Fruit fly (Drosophila melanogaster) whole organism, embryonic: ENCODE data around the gene ATPsyngamma.
A peak's percentile ranks its signal among the peaks of the same experiment; 100 is the strongest.

Source experiments
- Adf1 ChIP-seq: fragments of 200-800 bp; sonication (Bioruptor generic); IDR thresholded peaks from 2 replicates; pipeline ENCODE4 v1.3.6; 2022; ENCODE audit warnings: missing biosample characterization, missing genetic modification characterization
- CG10565 ChIP-seq: fragments of 200-800 bp; sonication (Bioruptor generic); optimal IDR thresholded peaks from 3 replicates; lab custom pipeline; 2016; ENCODE audit warnings: missing biosample characterization, mild to moderate bottlenecking, missing genetic modification characterization
- CG10959 ChIP-seq: fragments of 200-800 bp; sonication (Bioruptor generic); IDR thresholded peaks from 2 replicates; pipeline ENCODE4 v1.3.6; 2022; ENCODE audit warnings: missing biosample characterization, missing genetic modification characterization
- CG11085 ChIP-seq: fragments of 200-800 bp; sonication (Bioruptor generic); IDR thresholded peaks from 2 replicates; pipeline ENCODE4 v1.3.6; 2022; ENCODE audit warnings: missing biosample characterization, missing genetic modification characterization
- CG12104 ChIP-seq: fragments of 200-800 bp; sonication (Bioruptor generic); optimal IDR thresholded peaks from 3 replicates; lab custom pipeline; 2016; ENCODE audit warnings: missing biosample characterization, missing genetic modification characterization
- CG13894 ChIP-seq: fragments of 200-800 bp; sonication (Bioruptor generic); optimal IDR thresholded peaks from 3 replicates; lab custom pipeline; 2018; ENCODE audit warnings: missing biosample characterization, mild to moderate bottlenecking, missing genetic modification characterization, moderate library complexity
- CG14014 ChIP-seq: fragments of 200-800 bp; sonication (Bioruptor generic); IDR thresholded peaks from 2 replicates; pipeline ENCODE4 v1.3.6; 2022; ENCODE audit warnings: missing biosample characterization, missing genetic modification characterization
- CG14860 ChIP-seq: fragments of 200-800 bp; sonication (Bioruptor generic); IDR thresholded peaks from 3 replicates; pipeline ENCODE4 v1.3.6; 2022; ENCODE audit warnings: missing biosample characterization, missing genetic modification characterization; ENCODE audit not compliant: partially characterized antibody
- CG1529 ChIP-seq: fragments of 200-800 bp; sonication (Bioruptor generic); optimal IDR thresholded peaks from 3 replicates; lab custom pipeline; 2018; ENCODE audit warnings: missing biosample characterization, missing genetic modification characterization
- CG1602 ChIP-seq: fragments of 200-800 bp; sonication (Bioruptor generic); optimal IDR thresholded peaks from 3 replicates; lab custom pipeline; 2016; ENCODE audit warnings: missing biosample characterization, missing genetic modification characterization
- CG18262 ChIP-seq: fragments of 200-800 bp; optimal IDR thresholded peaks from 3 replicates; lab custom pipeline; 2019; ENCODE audit warnings: missing biosample characterization, mild to moderate bottlenecking, missing genetic modification characterization, moderate library complexity
- CG1832 ChIP-seq: fragments of 200-800 bp; sonication (Bioruptor generic); optimal IDR thresholded peaks from 2 replicates; lab custom pipeline; 2017; ENCODE audit warnings: missing biosample characterization, mild to moderate bottlenecking, missing genetic modification characterization, inconsistent platforms
- CG18764 ChIP-seq: fragments of 200-800 bp; sonication (Bioruptor generic); optimal IDR thresholded peaks from 3 replicates; lab custom pipeline; 2016; ENCODE audit warnings: missing biosample characterization, missing genetic modification characterization
- CG2875 ChIP-seq: fragments of 200-800 bp; sonication (Bioruptor generic); optimal IDR thresholded peaks from 2 replicates; lab custom pipeline; 2017; ENCODE audit warnings: missing biosample characterization, mild to moderate bottlenecking, missing genetic modification characterization, missing genetic modification reagents
- CG33557 ChIP-seq: fragments of 200-800 bp; sonication (Bioruptor generic); optimal IDR thresholded peaks from 2 replicates; lab custom pipeline; 2019; ENCODE audit warnings: missing biosample characterization, mild to moderate bottlenecking, missing genetic modification characterization, moderate library complexity
- CG34422 ChIP-seq: fragments of 200-800 bp; sonication (Bioruptor generic); IDR thresholded peaks from 3 replicates; pipeline ENCODE4 v1.3.6; 2022; ENCODE audit warnings: missing biosample characterization, missing genetic modification characterization
- CG4328 ChIP-seq: fragments of 200-800 bp; sonication (Bioruptor generic); optimal IDR thresholded peaks from 3 replicates; lab custom pipeline; 2017; ENCODE audit warnings: missing biosample characterization, missing genetic modification reagents, missing genetic modification characterization
- CG43689 ChIP-seq: fragments of 200-800 bp; sonication (Bioruptor generic); IDR thresholded peaks from 2 replicates; pipeline ENCODE4 v1.3.6; 2022; ENCODE audit warnings: missing biosample characterization, missing genetic modification characterization
- CG4404 ChIP-seq: fragments of 200-800 bp; sonication (Bioruptor generic); IDR thresholded peaks from 2 replicates; pipeline ENCODE4 v1.3.6; 2022; ENCODE audit warnings: missing biosample characterization, missing genetic modification characterization
- CG4820 ChIP-seq: fragments of 200-800 bp; sonication (Bioruptor generic); optimal IDR thresholded peaks from 3 replicates; lab custom pipeline; 2016; ENCODE audit warnings: missing biosample characterization, missing genetic modification characterization
- CG6272 ChIP-seq: fragments of 200-800 bp; sonication (Bioruptor generic); IDR thresholded peaks from 2 replicates; pipeline ENCODE4 v1.3.6; 2022; ENCODE audit warnings: missing biosample characterization, missing genetic modification characterization
- CG8281 ChIP-seq: fragments of 200-800 bp; sonication (Bioruptor generic); optimal IDR thresholded peaks from 2 replicates; lab custom pipeline; 2018; ENCODE audit warnings: missing biosample characterization, mild to moderate bottlenecking, missing genetic modification characterization, moderate library complexity
- CG9876 ChIP-seq: fragments of 200-800 bp; sonication (Bioruptor generic); optimal IDR thresholded peaks from 2 replicates; lab custom pipeline; 2016; ENCODE audit warnings: missing biosample characterization, missing genetic modification characterization
- CG9932 ChIP-seq: fragments of 200-800 bp; sonication (Bioruptor generic); IDR thresholded peaks from 2 replicates; pipeline ENCODE4 v1.3.6; 2022; ENCODE audit warnings: missing biosample characterization, missing genetic modification characterization
- Fer1 ChIP-seq: fragments of 200-800 bp; sonication (Bioruptor generic); optimal IDR thresholded peaks from 2 replicates; lab custom pipeline; 2017; ENCODE audit warnings: missing biosample characterization, mild to moderate bottlenecking, missing genetic modification characterization
- H2.0 ChIP-seq: fragments of 200-800 bp; sonication (Bioruptor generic); IDR thresholded peaks from 2 replicates; pipeline ENCODE4 v1.3.6; 2022; ENCODE audit warnings: missing biosample characterization, missing genetic modification characterization
- HLH54F ChIP-seq: fragments of 200-800 bp; sonication (Bioruptor generic); optimal IDR thresholded peaks from 3 replicates; lab custom pipeline; 2016; ENCODE audit warnings: missing biosample characterization, missing genetic modification characterization
- Side ChIP-seq: fragments of 200-800 bp; sonication (Bioruptor generic); optimal IDR thresholded peaks from 2 replicates; lab custom pipeline; 2016; ENCODE audit warnings: missing biosample characterization, missing genetic modification characterization
- Spps ChIP-seq: fragments of 200-800 bp; sonication (Bioruptor generic); optimal IDR thresholded peaks from 2 replicates; lab custom pipeline; 2018; ENCODE audit warnings: missing biosample characterization, mild to moderate bottlenecking, missing genetic modification characterization
- Trl ChIP-seq, 3 experiments: fragments of >200 bp in 2 of 3; fragments of 200-800 bp in 1 of 3; sonication (Bioruptor generic) in 1 of 3; optimal IDR thresholded peaks; 2 replicates in 1 of 3; 3 replicates in 2 of 3; lab custom pipeline; 2016 to 2017; ENCODE audit warnings: missing biosample characterization in 1 of 3, missing genetic modification characterization in 1 of 3
- aop ChIP-seq: fragments of 200-800 bp; sonication (Bioruptor generic); IDR thresholded peaks from 2 replicates; pipeline ENCODE4 v1.3.6; 2022; ENCODE audit warnings: missing biosample characterization, missing genetic modification characterization
- caup ChIP-seq: fragments of 200-800 bp; sonication (Bioruptor generic); optimal IDR thresholded peaks from 3 replicates; lab custom pipeline; 2017; ENCODE audit warnings: missing biosample characterization, mild to moderate bottlenecking, missing genetic modification characterization, moderate library complexity; ENCODE audit not compliant: severe bottlenecking
- chif ChIP-seq, 2 experiments: fragments of 200-800 bp; sonication (Bioruptor generic); optimal IDR thresholded peaks; 3 replicates each; lab custom pipeline; 2016; ENCODE audit warnings: missing biosample characterization in 2 of 2, missing genetic modification characterization in 2 of 2
- danr ChIP-seq: fragments of 200-800 bp; sonication (Bioruptor generic); IDR thresholded peaks from 2 replicates; pipeline ENCODE4 v1.3.6; 2022; ENCODE audit warnings: missing biosample characterization, missing genetic modification characterization
- dati ChIP-seq: fragments of 200-800 bp; sonication (Bioruptor generic); IDR thresholded peaks from 2 replicates; pipeline ENCODE4 v1.3.6; 2022; ENCODE audit warnings: missing biosample characterization, missing genetic modification characterization
- emc ChIP-seq: fragments of 200-800 bp; sonication (Bioruptor generic); optimal IDR thresholded peaks from 2 replicates; lab custom pipeline; 2016; ENCODE audit warnings: missing biosample characterization, missing genetic modification characterization
- fru ChIP-seq: fragments of >200 bp; optimal IDR thresholded peaks from 2 replicates; lab custom pipeline; 2017
- ftz-f1 ChIP-seq: fragments of 200-800 bp; sonication (Bioruptor generic); optimal IDR thresholded peaks from 2 replicates; lab custom pipeline; 2016; ENCODE audit warnings: missing biosample characterization, missing genetic modification characterization
- gro ChIP-seq: fragments of 200-800 bp; sonication (Bioruptor generic); optimal IDR thresholded peaks from 2 replicates; lab custom pipeline; 2016; ENCODE audit warnings: missing biosample characterization, missing genetic modification characterization
- jumu ChIP-seq: fragments of 200-800 bp; sonication (Bioruptor generic); optimal IDR thresholded peaks from 3 replicates; lab custom pipeline; 2016; ENCODE audit warnings: missing biosample characterization, missing genetic modification characterization
- ken ChIP-seq: fragments of 200-800 bp; sonication (Bioruptor generic); IDR thresholded peaks from 3 replicates; pipeline ENCODE4 v1.3.6; 2022; ENCODE audit warnings: missing biosample characterization, missing genetic modification characterization
- lmd ChIP-seq: fragments of 200-800 bp; sonication (Bioruptor generic); IDR thresholded peaks from 2 replicates; pipeline ENCODE4 v1.3.6; 2022; ENCODE audit warnings: missing biosample characterization, missing genetic modification characterization
- nerfin-1 ChIP-seq: fragments of 200-800 bp; sonication (Bioruptor generic); optimal IDR thresholded peaks from 3 replicates; lab custom pipeline; 2019; ENCODE audit warnings: missing biosample characterization, mild to moderate bottlenecking, missing genetic modification characterization, moderate library complexity
- phol ChIP-seq: fragments of 200-800 bp; sonication (Bioruptor generic); optimal IDR thresholded peaks from 3 replicates; lab custom pipeline; 2018; ENCODE audit warnings: missing biosample characterization, mild to moderate bottlenecking, missing genetic modification characterization, moderate library complexity
- pzg ChIP-seq: fragments of 200-800 bp; sonication (Bioruptor generic); optimal IDR thresholded peaks from 3 replicates; lab custom pipeline; 2018; ENCODE audit warnings: missing biosample characterization, mild to moderate bottlenecking, missing genetic modification characterization, moderate library complexity
- sens ChIP-seq: fragments of 200-800 bp; sonication (Bioruptor generic); peaks from one replicate; lab custom pipeline; 2016; ENCODE audit warnings: missing biosample characterization, missing genetic modification characterization
- sr ChIP-seq: fragments of 200-800 bp; sonication (Bioruptor generic); IDR thresholded peaks from 3 replicates; pipeline ENCODE4 v1.3.6; 2022; ENCODE audit warnings: missing biosample characterization, missing genetic modification characterization
- trem ChIP-seq: fragments of 200-800 bp; optimal IDR thresholded peaks from 3 replicates; lab custom pipeline; 2019; ENCODE audit warnings: missing biosample characterization, mild to moderate bottlenecking, missing genetic modification characterization, moderate library complexity
- trh ChIP-seq: fragments of 200-800 bp; sonication (Bioruptor generic); optimal IDR thresholded peaks from 2 replicates; lab custom pipeline; 2016; ENCODE audit warnings: missing biosample characterization, missing genetic modification characterization
- vfl ChIP-seq: fragments of 200-800 bp; sonication (Bioruptor generic); optimal IDR thresholded peaks from 2 replicates; lab custom pipeline; 2016; ENCODE audit warnings: missing biosample characterization, missing genetic modification characterization
- z ChIP-seq: fragments of 200-800 bp; sonication (Bioruptor generic); IDR thresholded peaks from 3 replicates; pipeline ENCODE4 v1.3.6; 2022; ENCODE audit warnings: missing biosample characterization, missing genetic modification characterization

Gene ATPsyngamma

dm6 chr3R:29745056-29745455, 3.9 kb downstream of the ATPsyngamma start, which contains the start of the genes Wdr24 and IntS11 (continued):
- TF ChIP-seq vfl (GFP tag; lab: Kevin White, UChicago): peak; percentile 81
- no peak for TF ChIP-seq CG10565 (GFP tag; lab: Kevin White, UChicago)
- TF ChIP-seq Trl (optimal IDR thresholded peaks at IDR 0.05; lab: Kevin White, UChicago): no peak
- TF ChIP-seq Trl (GFP tag; optimal IDR thresholded peaks at IDR 0.05; lab: Kevin White, UChicago): peak; percentile 41
- TF ChIP-seq CG8281 (tag; lab: Kevin White, UChicago): no peak
- TF ChIP-seq CG2875 (GFP tag; lab: Kevin White, UChicago): no peak
- TF ChIP-seq jumu (GFP tag; lab: Kevin White, UChicago): peak; percentile 56
- peak; percentile 47 for TF ChIP-seq CG4328 (GFP tag; lab: Kevin White, UChicago)
- peak; percentile 53 for TF ChIP-seq CG18764 (GFP tag; lab: Kevin White, UChicago)
- TF ChIP-seq z: no peak
- TF ChIP-seq CG12104 (GFP tag; lab: Kevin White, UChicago): peak; percentile 72
- TF ChIP-seq CG4820 (GFP tag; lab: Kevin White, UChicago): peak; percentile 57
- TF ChIP-seq ken (GFP tag; lab: Robert Waterston, UW): peak; percentile 90
- peak; percentile 31; the same call in 1 of the 3 replicates for TF ChIP-seq sr (GFP tag; lab: Robert Waterston, UW)
- TF ChIP-seq lmd (GFP tag; lab: Robert Waterston, UW): peak; percentile 94
- TF ChIP-seq aop (GFP tag; lab: Robert Waterston, UW): peak; percentile 14; the same call in 1 of the 2 replicates
- TF ChIP-seq CG13894: no peak
- peak; percentile 95 for TF ChIP-seq CG34422 (GFP tag; lab: Robert Waterston, UW)
- TF ChIP-seq chif (GFP tag; optimal IDR thresholded peaks at IDR 0.05; lab: Kevin White, UChicago): peak; percentile 28 to 71
- TF ChIP-seq emc (GFP tag; lab: Kevin White, UChicago): peak; percentile 56
- TF ChIP-seq CG18262 (tag; lab: Kevin White, UChicago): peak; percentile 67
- TF ChIP-seq H2.0 (GFP tag; lab: Robert Waterston, UW): peak; percentile 92
- peak; percentile 80 for TF ChIP-seq CG43689 (GFP tag; lab: Robert Waterston, UW)
- TF ChIP-seq CG4404 (GFP tag; lab: Robert Waterston, UW): peak; percentile 90
- TF ChIP-seq Fer1 (GFP tag; lab: Kevin White, UChicago): peak; percentile 73
- peak; percentile 18 for TF ChIP-seq trh
- 0 out of 2 replicates have a peak, but pooled peaks have one; percentile 30 for TF ChIP-seq CG10959 (GFP tag; lab: Robert Waterston, UW)
- TF ChIP-seq sens (GFP tag; lab: Kevin White, UChicago): peak; percentile 93
- TF ChIP-seq phol (tag; lab: Kevin White, UChicago): peak; percentile 85
- TF ChIP-seq CG14014: peak; percentile 94
- no peak for TF ChIP-seq CG14860 (GFP tag; lab: Robert Waterston, UW)
- no peak for TF ChIP-seq CG1529
- TF ChIP-seq CG1602 (GFP tag; lab: Kevin White, UChicago): peak; percentile 84
- TF ChIP-seq fru: no peak
- TF ChIP-seq Adf1 (GFP tag; lab: Robert Waterston, UW): peak; percentile 71
- TF ChIP-seq nerfin-1 (tag; lab: Kevin White, UChicago): peak; percentile 41
- peak; percentile 97 for TF ChIP-seq CG9932 (GFP tag; lab: Robert Waterston, UW)
- TF ChIP-seq ftz-f1 (GFP tag; lab: Kevin White, UChicago): peak; percentile 98
- peak; percentile 79 for TF ChIP-seq caup (GFP tag; lab: Kevin White, UChicago)
- TF ChIP-seq gro: peak; percentile 57
- peak; percentile 90 for TF ChIP-seq danr (GFP tag; lab: Robert Waterston, UW)
- TF ChIP-seq trem (tag; lab: Kevin White, UChicago): peak; percentile 73
- peak; percentile 86 for TF ChIP-seq HLH54F (GFP tag; lab: Kevin White, UChicago)
- TF ChIP-seq CG9876 (GFP tag; lab: Kevin White, UChicago): no peak
- no peak for TF ChIP-seq CG1832 (GFP tag; lab: Kevin White, UChicago)
- TF ChIP-seq CG11085: peak; percentile 92
- TF ChIP-seq Spps (tag; lab: Kevin White, UChicago): no peak
- peak; percentile 10 for TF ChIP-seq CG33557 (GFP tag; lab: Kevin White, UChicago)
- peak; percentile 73 for TF ChIP-seq pzg (GFP tag; lab: Kevin White, UChicago)
- 0 out of 2 replicates have a peak, but pooled peaks have one; percentile 39 for TF ChIP-seq dati (GFP tag; lab: Robert Waterston, UW)
- no peak for TF ChIP-seq Side
- TF ChIP-seq CG6272 (GFP tag; lab: Robert Waterston, UW): peak; percentile 88
